Worm (Caenorhabditis elegans): ENCODE data around the gene nhx-5.
A peak's percentile ranks its signal among the peaks of the same experiment; 100 is the strongest.

Gene nhx-5

ce11 chrX:10541789-10542188 lies 35.0 kb upstream of the nhx-5 start:
- TF ChIP-seq blmp-1 (tag; optimal IDR thresholded peaks at IDR 0.05) (no peak), unc-98 (GFP tag; IDR thresholded peaks at IDR 0.05) (no peak), isw-1 (GFP tag; IDR thresholded peaks at IDR 0.05) (no peak), lin-15B (tag; optimal IDR thresholded peaks at IDR 0.05) (no peak), ztf-4 (tag; optimal IDR thresholded peaks at IDR 0.05) (no peak), egl-27 (tag; optimal IDR thresholded peaks at IDR 0.05) (no peak), lir-3 (tag; optimal IDR thresholded peaks at IDR 0.05; ENCODE audit: poor library complexity) (no peak), ceh-63 (GFP tag; optimal IDR thresholded peaks at IDR 0.05) (no peak), C34B4.2 (tag; optimal IDR thresholded peaks at IDR 0.05) (no peak), fkh-8 (tag; optimal IDR thresholded peaks at IDR 0.05) (no peak), rnt-1 (tag; optimal IDR thresholded peaks at IDR 0.05) (no peak), mef-2 (tag; optimal IDR thresholded peaks at IDR 0.05) (no peak), lin-14 (GFP tag; optimal IDR thresholded peaks at IDR 0.05) (no peak), swsn-7 (tag; optimal IDR thresholded peaks at IDR 0.05) (no peak), nhr-47 (tag; optimal IDR thresholded peaks at IDR 0.05) (no peak), C04F5.9 (tag; optimal IDR thresholded peaks at IDR 0.05) (no peak), mab-9 (GFP tag; IDR thresholded peaks at IDR 0.05) (no peak)

ce11 chrX:10542313-10543048 lies 34.3 kb upstream of the nhx-5 start, which contains the start of the genes F59F5.3 and F59F5.4:
TSS of gene F59F5.3 (minus strand) at chrX:10542413.
TSS of gene F59F5.4 (plus strand) at chrX:10542998.
- no peak for TF ChIP-seq nhr-90 (tag; optimal IDR thresholded peaks at IDR 0.05; ENCODE audit: poor library complexity)
- peak; percentile 19 for TF ChIP-seq elt-2 (tag; optimal IDR thresholded peaks at IDR 0.05)
- no peak for TF ChIP-seq ceh-8 (GFP tag; optimal IDR thresholded peaks at IDR 0.05)

- TF ChIP-seq fkh-4 (tag; optimal IDR thresholded peaks at IDR 0.05; ENCODE audit: borderline replicate concordance) (no peak), snu-23 (GFP tag; optimal IDR thresholded peaks at IDR 0.05) (no peak), pag-3 (tag; optimal IDR thresholded peaks at IDR 0.05; ENCODE audit: borderline replicate concordance, insufficient read depth) (no peak), nhr-84 (tag; optimal IDR thresholded peaks at IDR 0.05) (no peak), sox-4 (tag; optimal IDR thresholded peaks at IDR 0.05) (no peak), C16A3.4 (tag; optimal IDR thresholded peaks at IDR 0.05) (no peak), nhr-11 (tag; optimal IDR thresholded peaks at IDR 0.05) (no peak), ceh-8 (GFP tag; optimal IDR thresholded peaks at IDR 0.05) (no peak), nhr-90 (tag; optimal IDR thresholded peaks at IDR 0.05; ENCODE audit: poor library complexity) (no peak), elt-2 (tag; optimal IDR thresholded peaks at IDR 0.05) (no peak), nhr-20 (tag; optimal IDR thresholded peaks at IDR 0.05) (no peak), hpl-2 (GFP tag; optimal IDR thresholded peaks at IDR 0.05) (no peak)
These were observed 31.0 kb upstream of the nhx-5 start, which contains the start of gene F59F5.5 for ce11 chrX:10545716-10546115. TSS of gene F59F5.5 (plus strand) at chrX:10546016.

ce11 chrX:10553048-10553447 lies 23.7 kb upstream of the nhx-5 start:
- TF ChIP-seq lin-14 (GFP tag; optimal IDR thresholded peaks at IDR 0.05): peak; percentile 29
- no peak for TF ChIP-seq efl-1 (optimal IDR thresholded peaks at IDR 0.05)
- TF ChIP-seq efl-1 (GFP tag; optimal IDR thresholded peaks at IDR 0.05 in 1 of 2): peak in 1 of 2 experiments; percentile 46
- peak; percentile 52 for TF ChIP-seq ceh-8 (GFP tag; optimal IDR thresholded peaks at IDR 0.05)
- no peak for TF ChIP-seq snpc-4 (tag; optimal IDR thresholded peaks at IDR 0.05)

ce11 chrX:10555189-10555964 lies 21.4 kb upstream of the nhx-5 start, which contains the start of gene syd-2:
TSS of gene syd-2 (minus strand) at chrX:10555239.
- peak; percentile 43 for TF ChIP-seq egl-13 (tag; optimal IDR thresholded peaks at IDR 0.05)
- TF ChIP-seq lin-13 (GFP tag; optimal IDR thresholded peaks at IDR 0.05): no peak
- peak; percentile 70 for TF ChIP-seq nhr-19 (GFP tag; conservative IDR thresholded peaks at IDR 0.05)
- no peak for TF ChIP-seq pqm-1 (tag; optimal IDR thresholded peaks at IDR 0.05)
- peak; percentile 82 for TF ChIP-seq nhr-20 (tag; optimal IDR thresholded peaks at IDR 0.05)
- TF ChIP-seq snu-23 (GFP tag; optimal IDR thresholded peaks at IDR 0.05): peak; percentile 86
- TF ChIP-seq irx-1 (tag; optimal IDR thresholded peaks at IDR 0.05): peak; percentile 69
- TF ChIP-seq elt-3 (tag; optimal IDR thresholded peaks at IDR 0.05): peak in 1 of 6 experiments; percentile 11
- TF ChIP-seq unc-98 (GFP tag; IDR thresholded peaks at IDR 0.05): no peak
- TF ChIP-seq tbx-2 (tag; optimal IDR thresholded peaks at IDR 0.05): peak; percentile 84
- peak; percentile 13 to 47 (median 32) for TF ChIP-seq dpl-1 (GFP tag; optimal IDR thresholded peaks at IDR 0.05)
- TF ChIP-seq aly-2 (tag; optimal IDR thresholded peaks at IDR 0.05): no peak
- peak; percentile 41 for TF ChIP-seq fos-1 (tag; optimal IDR thresholded peaks at IDR 0.05)
- no peak for TF ChIP-seq ama-1 (optimal IDR thresholded peaks at IDR 0.05)
- TF ChIP-seq ceh-8 (GFP tag; optimal IDR thresholded peaks at IDR 0.05): peak; percentile 23
- peak; percentile 81 for TF ChIP-seq swsn-7 (tag; optimal IDR thresholded peaks at IDR 0.05)
